Fruit fly (Drosophila melanogaster): Measurements from ENCODE around the gene CG7148.

dm6 chr3L:21800424-21800823 lies 31.6 kb downstream of the CG7148 start:
- TF ChIP-seq psq (optimal IDR thresholded peaks at IDR 0.05) = no peak
- no peak for TF ChIP-seq CG8478 (optimal IDR thresholded peaks at IDR 0.05)
- TF ChIP-seq usp (GFP tag; optimal IDR thresholded peaks at IDR 0.05) = no peak
- TF ChIP-seq pan (optimal IDR thresholded peaks at IDR 0.05) = no peak
- no peak for TF ChIP-seq Dll (optimal IDR thresholded peaks at IDR 0.05)

All from whole organism.